In the genomic region with DNA sequence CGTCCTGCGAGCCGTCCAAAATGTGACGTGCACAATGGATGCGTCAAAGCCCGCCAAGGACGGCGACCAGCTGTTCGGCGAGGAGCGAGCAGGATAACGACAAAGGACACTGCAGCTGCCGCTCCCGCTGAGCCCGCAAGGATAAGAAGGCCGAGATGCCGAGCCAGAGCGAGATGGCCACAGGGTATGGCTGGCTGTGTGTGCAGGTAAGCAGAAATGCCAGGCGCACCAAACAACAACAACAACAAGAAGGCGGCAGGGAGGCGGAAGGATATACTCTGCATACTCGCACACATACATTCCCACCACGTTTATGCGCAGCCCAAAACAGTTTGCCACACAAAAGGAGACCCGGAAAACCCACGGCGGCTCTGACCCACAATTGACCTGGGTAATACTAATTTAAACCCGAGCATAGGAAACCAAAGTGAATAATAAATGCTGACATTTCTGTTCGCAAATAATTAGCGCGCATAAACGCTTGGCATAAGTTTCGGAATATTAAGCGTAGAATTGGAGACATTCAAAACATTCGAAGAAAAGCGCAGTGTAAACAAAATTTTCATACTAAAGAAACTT, we compare ENCODE assay signal across 1 fruit fly cellular context.
TF ChIP-seq lines count a peak whose summit lies in the region.

No protein-coding gene starts in this region.

TF ChIP-seq in whole organism, embryonic, 481 proteins besides CTCF, POLR2A, EP300 and RAD21 (continued from another document):
- peak; percentile 22 for TF ChIP-seq CG10267 (tag; optimal IDR thresholded peaks at IDR 0.05; lab: Kevin White, UChicago)
- TF ChIP-seq Lim3 (GFP tag; IDR thresholded peaks at IDR 0.05; lab: Robert Waterston, UW) = no peak
- TF ChIP-seq gro (GFP tag; optimal IDR thresholded peaks at IDR 0.05; lab: Kevin White, UChicago) = peak; percentile 4
- TF ChIP-seq CG15479 (GFP tag; optimal IDR thresholded peaks at IDR 0.05; lab: Kevin White, UChicago) = peak; percentile 64
- no peak for TF ChIP-seq en (GFP tag; optimal IDR thresholded peaks at IDR 0.05; lab: Kevin White, UChicago)
- TF ChIP-seq al (GFP tag; IDR thresholded peaks at IDR 0.05; lab: Robert Waterston, UW) = 0 out of 2 replicates have a peak, but pooled peaks have one; percentile 20
- peak; percentile 47; the same call in 1 of the 3 replicates for TF ChIP-seq dysf (GFP tag; IDR thresholded peaks at IDR 0.05; lab: Robert Waterston, UW)
- peak; percentile 3 for TF ChIP-seq pb (GFP tag; optimal IDR thresholded peaks at IDR 0.05; lab: Kevin White, UChicago)
- 0 out of 2 replicates have a peak, but pooled peaks have one; percentile 26 for TF ChIP-seq Rfx (GFP tag; IDR thresholded peaks at IDR 0.05; lab: Robert Waterston, UW)
- TF ChIP-seq Drgx (GFP tag; IDR thresholded peaks at IDR 0.05; lab: Robert Waterston, UW) = 0 out of 2 replicates have a peak, but pooled peaks have one; percentile 22
- TF ChIP-seq CG17359 (tag; optimal IDR thresholded peaks at IDR 0.05; lab: Kevin White, UChicago) = peak; percentile 26
- TF ChIP-seq CG13424 (tag; optimal IDR thresholded peaks at IDR 0.05; lab: Kevin White, UChicago) = peak; percentile 36
- TF ChIP-seq CG14710 (tag; optimal IDR thresholded peaks at IDR 0.05; lab: Kevin White, UChicago) = peak; percentile 16
- TF ChIP-seq fu2 (GFP tag; optimal IDR thresholded peaks at IDR 0.05; lab: Kevin White, UChicago) = no peak
- peak; percentile 12 for TF ChIP-seq D19A (tag; optimal IDR thresholded peaks at IDR 0.05; lab: Kevin White, UChicago)
- TF ChIP-seq CG4360 (GFP tag; IDR thresholded peaks at IDR 0.05; lab: Robert Waterston, UW) = peak; percentile 94
- peak; percentile 25 for TF ChIP-seq Xbp1 (GFP tag; optimal IDR thresholded peaks at IDR 0.05; lab: Kevin White, UChicago)
- TF ChIP-seq CG18262 (tag; optimal IDR thresholded peaks at IDR 0.05; lab: Kevin White, UChicago) = peak; percentile 22
- TF ChIP-seq unpg (GFP tag; optimal IDR thresholded peaks at IDR 0.05; lab: Kevin White, UChicago) = peak; percentile 21
- TF ChIP-seq sob (GFP tag; IDR thresholded peaks at IDR 0.05; lab: Robert Waterston, UW) = peak; percentile 13; the same call in 1 of the 2 replicates
- peak; percentile 41 for TF ChIP-seq CG1832 (GFP tag; optimal IDR thresholded peaks at IDR 0.05; lab: Kevin White, UChicago)
- peak; percentile 23; the same call in 1 of the 2 replicates for TF ChIP-seq CG14441 (GFP tag; IDR thresholded peaks at IDR 0.05; lab: Robert Waterston, UW)
- peak; percentile 24 for TF ChIP-seq PHDP (tag; optimal IDR thresholded peaks at IDR 0.05; lab: Kevin White, UChicago)
- TF ChIP-seq CG10321 (GFP tag; IDR thresholded peaks at IDR 0.05; lab: Robert Waterston, UW) = peak; percentile 56; the same call in 1 of the 2 replicates
- TF ChIP-seq CG10366 (GFP tag; IDR thresholded peaks at IDR 0.05; lab: Robert Waterston, UW) = peak; percentile 36; the same call in 1 of the 2 replicates
- TF ChIP-seq CG17361 (GFP tag; IDR thresholded peaks at IDR 0.05; lab: Robert Waterston, UW) = 0 out of 3 replicates have a peak, but pooled peaks have one; percentile 10
- TF ChIP-seq CG11456 (GFP tag; IDR thresholded peaks at IDR 0.05; lab: Robert Waterston, UW) = 0 out of 3 replicates have a peak, but pooled peaks have one; percentile 37
- peak; percentile 19 for TF ChIP-seq pnt (GFP tag; optimal IDR thresholded peaks at IDR 0.05; lab: Kevin White, UChicago)
- TF ChIP-seq CG4730 (GFP tag; IDR thresholded peaks at IDR 0.05; lab: Robert Waterston, UW) = 0 out of 2 replicates have a peak, but pooled peaks have one; percentile 5
- TF ChIP-seq CG10979 (tag; optimal IDR thresholded peaks at IDR 0.05; lab: Kevin White, UChicago) = peak; percentile 30
- TF ChIP-seq CG18599 (GFP tag; optimal IDR thresholded peaks at IDR 0.05; lab: Kevin White, UChicago) = peak; percentile 17
- TF ChIP-seq tna (GFP tag; IDR thresholded peaks at IDR 0.05; lab: Robert Waterston, UW; ENCODE audit: partially characterized antibody) = no peak
- peak; percentile 34 for TF ChIP-seq dmrt11E (tag; optimal IDR thresholded peaks at IDR 0.05; lab: Kevin White, UChicago)
- peak; percentile 24; the same call in 1 of the 2 replicates for TF ChIP-seq Atf6 (GFP tag; IDR thresholded peaks at IDR 0.05; lab: Robert Waterston, UW)
- TF ChIP-seq tll (GFP tag; optimal IDR thresholded peaks at IDR 0.05; lab: Kevin White, UChicago) = peak in 1 of 2 experiments; percentile 18
- TF ChIP-seq yki (optimal IDR thresholded peaks at IDR 0.05; lab: Kevin White, UChicago) = no peak
- peak; percentile 37 for TF ChIP-seq CG2712 (tag; optimal IDR thresholded peaks at IDR 0.05; lab: Kevin White, UChicago)
- TF ChIP-seq seq (GFP tag; IDR thresholded peaks at IDR 0.05; lab: Robert Waterston, UW) = 0 out of 2 replicates have a peak, but pooled peaks have one; percentile 32
- peak in 1 of 2 experiments; percentile 26 for TF ChIP-seq bsh (GFP tag; optimal IDR thresholded peaks at IDR 0.05; lab: Kevin White, UChicago)
- TF ChIP-seq NK7.1 (GFP tag; optimal IDR thresholded peaks at IDR 0.05; lab: Kevin White, UChicago) = peak; percentile 6
- peak; percentile 45 for TF ChIP-seq lab (GFP tag; optimal IDR thresholded peaks at IDR 0.05; lab: Kevin White, UChicago)
- 0 out of 3 replicates have a peak, but pooled peaks have one; percentile 39 for TF ChIP-seq otp (GFP tag; IDR thresholded peaks at IDR 0.05; lab: Robert Waterston, UW)
- peak; percentile 6 for TF ChIP-seq caup (GFP tag; optimal IDR thresholded peaks at IDR 0.05; lab: Kevin White, UChicago; ENCODE audit: severe bottlenecking)
- TF ChIP-seq ci (GFP tag; IDR thresholded peaks at IDR 0.05; lab: Robert Waterston, UW) = peak; percentile 68; the same call in 2 of the 3 replicates
- TF ChIP-seq lov (optimal IDR thresholded peaks at IDR 0.05; lab: Kevin White, UChicago) = no peak
- TF ChIP-seq lov (GFP tag; IDR thresholded peaks at IDR 0.05; lab: Robert Waterston, UW) = 0 out of 3 replicates have a peak, but pooled peaks have one; percentile 11
- 0 out of 2 replicates have a peak, but pooled peaks have one; percentile 11 for TF ChIP-seq Ptx1 (GFP tag; IDR thresholded peaks at IDR 0.05; lab: Robert Waterston, UW)
- TF ChIP-seq pan (optimal IDR thresholded peaks at IDR 0.05; lab: Kevin White, UChicago) = no peak
- peak in 1 of 2 experiments; percentile 61 for TF ChIP-seq pan (GFP tag; optimal IDR thresholded peaks at IDR 0.05 in 1 of 2, IDR thresholded peaks at IDR 0.05 in 1 of 2)
- TF ChIP-seq CG8924 (tag; optimal IDR thresholded peaks at IDR 0.05; lab: Kevin White, UChicago) = peak; percentile 10
- peak; percentile 56; the same call in 1 of the 2 replicates for TF ChIP-seq CG14014 (GFP tag; IDR thresholded peaks at IDR 0.05; lab: Robert Waterston, UW)
- TF ChIP-seq H2.0 (GFP tag; IDR thresholded peaks at IDR 0.05; lab: Robert Waterston, UW) = no peak
- TF ChIP-seq CG12659 (GFP tag; optimal IDR thresholded peaks at IDR 0.05; lab: Kevin White, UChicago) = peak; percentile 1
- peak; percentile 25 for TF ChIP-seq CG1233 (GFP tag; optimal IDR thresholded peaks at IDR 0.05; lab: Kevin White, UChicago)
- peak; percentile 66; the same call in 1 of the 2 replicates for TF ChIP-seq Xrp1 (GFP tag; IDR thresholded peaks at IDR 0.05; lab: Robert Waterston, UW)
- TF ChIP-seq CG1603 (tag; optimal IDR thresholded peaks at IDR 0.05; lab: Kevin White, UChicago) = peak; percentile 19
- peak; percentile 44 for TF ChIP-seq zen (tag; optimal IDR thresholded peaks at IDR 0.05; lab: Kevin White, UChicago)
- peak; percentile 1 for TF ChIP-seq gcm (GFP tag; optimal IDR thresholded peaks at IDR 0.05; lab: Kevin White, UChicago)
- no peak for TF ChIP-seq D19B (GFP tag; optimal IDR thresholded peaks at IDR 0.05; lab: Kevin White, UChicago)
- TF ChIP-seq CG7839 (tag; optimal IDR thresholded peaks at IDR 0.05; lab: Kevin White, UChicago) = peak; percentile 14
- 0 out of 2 replicates have a peak, but pooled peaks have one; percentile 34 for TF ChIP-seq E2f1 (GFP tag; IDR thresholded peaks at IDR 0.05; lab: Robert Waterston, UW)
- peak; percentile 46 for TF ChIP-seq CG15696 (tag; optimal IDR thresholded peaks at IDR 0.05; lab: Kevin White, UChicago)
- peak; percentile 69 for TF ChIP-seq ac (GFP tag; optimal IDR thresholded peaks at IDR 0.05; lab: Kevin White, UChicago)
- peak; percentile 17 for TF ChIP-seq Side (GFP tag; optimal IDR thresholded peaks at IDR 0.05; lab: Kevin White, UChicago)
- peak in 1 of 2 experiments; percentile 8 for TF ChIP-seq chif (GFP tag; optimal IDR thresholded peaks at IDR 0.05; lab: Kevin White, UChicago)
- TF ChIP-seq Pdp1 (GFP tag; optimal IDR thresholded peaks at IDR 0.05; lab: Kevin White, UChicago) = peak in 1 of 2 experiments; percentile 14
- peak; percentile 54 for TF ChIP-seq CG2678 (tag; optimal IDR thresholded peaks at IDR 0.05; lab: Kevin White, UChicago)
- no peak for TF ChIP-seq gcm2 (GFP tag; optimal IDR thresholded peaks at IDR 0.05; lab: Kevin White, UChicago)
- 0 out of 3 replicates have a peak, but pooled peaks have one; percentile 8 for TF ChIP-seq ken (GFP tag; IDR thresholded peaks at IDR 0.05; lab: Robert Waterston, UW)
- TF ChIP-seq sisA (GFP tag; IDR thresholded peaks at IDR 0.05; lab: Robert Waterston, UW) = 0 out of 2 replicates have a peak, but pooled peaks have one; percentile 32
- TF ChIP-seq CG9727 (GFP tag; optimal IDR thresholded peaks at IDR 0.05; lab: Kevin White, UChicago) = peak; percentile 49
- TF ChIP-seq CG4820 (GFP tag; optimal IDR thresholded peaks at IDR 0.05; lab: Kevin White, UChicago) = peak; percentile 96
- TF ChIP-seq hkb (optimal IDR thresholded peaks at IDR 0.05; lab: Kevin White, UChicago) = no peak
- TF ChIP-seq hkb (GFP tag; IDR thresholded peaks at IDR 0.05; lab: Robert Waterston, UW) = peak; percentile 64
- TF ChIP-seq CG11093 (GFP tag; IDR thresholded peaks at IDR 0.05; lab: Robert Waterston, UW) = no peak
